Fruit fly (Drosophila melanogaster) whole organism, prepupa: ENCODE measurements around the gene CG4629.

Experiments
- CG10631 ChIP-seq: fragments of 200-800 bp; sonication (Bioruptor generic); optimal IDR thresholded peaks from 2 replicates; lab custom pipeline; 2016; ENCODE audit warnings: missing biosample characterization, missing genetic modification characterization
- CG10669 ChIP-seq: fragments of 200-800 bp; sonication (Bioruptor generic); optimal IDR thresholded peaks from 3 replicates; lab custom pipeline; 2018; ENCODE audit warnings: missing biosample characterization, mild to moderate bottlenecking, missing genetic modification characterization, moderate library complexity
- CG11762 ChIP-seq: fragments of 200-800 bp; sonication (Bioruptor generic); optimal IDR thresholded peaks from 3 replicates; lab custom pipeline; 2016; ENCODE audit warnings: missing biosample characterization, missing genetic modification characterization; ENCODE audit not compliant: insufficient read depth
- CG11902 ChIP-seq: fragments of 200-800 bp; sonication (Bioruptor generic); optimal IDR thresholded peaks from 3 replicates; lab custom pipeline; 2016; ENCODE audit warnings: missing biosample characterization, missing genetic modification characterization
- CG15336 ChIP-seq: fragments of 200-800 bp; sonication (Bioruptor generic); IDR thresholded peaks from 2 replicates; pipeline ENCODE4 v1.3.6; 2022; ENCODE audit warnings: missing biosample characterization, missing genetic modification characterization
- CG3032 ChIP-seq: fragments of 200-800 bp; optimal IDR thresholded peaks from 2 replicates; lab custom pipeline; 2019; ENCODE audit warnings: missing biosample characterization, mild to moderate bottlenecking, missing genetic modification characterization, moderate library complexity
- CG31627 ChIP-seq: fragments of 200-800 bp; sonication (Bioruptor generic); optimal IDR thresholded peaks from 3 replicates; lab custom pipeline; 2016; ENCODE audit warnings: missing biosample characterization, missing genetic modification characterization
- CG3919 ChIP-seq: fragments of 200-800 bp; sonication (Bioruptor generic); optimal IDR thresholded peaks from 3 replicates; lab custom pipeline; 2016; ENCODE audit warnings: missing biosample characterization, missing genetic modification characterization
- CG4318 ChIP-seq: fragments of 200-800 bp; sonication (Bioruptor generic); optimal IDR thresholded peaks from 3 replicates; lab custom pipeline; 2017; ENCODE audit warnings: missing biosample characterization, mild to moderate bottlenecking, missing genetic modification characterization
- CG6792 ChIP-seq: fragments of 200-800 bp; sonication (Bioruptor generic); optimal IDR thresholded peaks from 3 replicates; lab custom pipeline; 2016; ENCODE audit warnings: missing biosample characterization, missing genetic modification characterization
- CG8319 ChIP-seq: fragments of 200-800 bp; sonication (Bioruptor generic); optimal IDR thresholded peaks from 3 replicates; lab custom pipeline; 2016; ENCODE audit warnings: missing biosample characterization, missing genetic modification characterization
- CG8632 ChIP-seq: fragments of 200-800 bp; sonication (Bioruptor generic); optimal IDR thresholded peaks from 3 replicates; lab custom pipeline; 2016; ENCODE audit warnings: missing biosample characterization, missing genetic modification characterization
- Eip75B ChIP-seq: fragments of 200-800 bp; sonication (Bioruptor generic); optimal IDR thresholded peaks from 3 replicates; lab custom pipeline; 2016; ENCODE audit warnings: missing biosample characterization, missing genetic modification characterization
- Eip78C ChIP-seq: fragments of 200-800 bp; sonication (Bioruptor generic); peaks from one replicate; lab custom pipeline; 2016; ENCODE audit warnings: missing biosample characterization, missing genetic modification characterization
- Ets21C ChIP-seq: fragments of 200-800 bp; sonication (Bioruptor generic); optimal IDR thresholded peaks from 3 replicates; lab custom pipeline; 2016; ENCODE audit warnings: missing biosample characterization, missing genetic modification characterization
- Ets96B ChIP-seq: fragments of 200-800 bp; optimal IDR thresholded peaks from 2 replicates; lab custom pipeline; 2019; ENCODE audit warnings: missing biosample characterization, mild to moderate bottlenecking, missing genetic modification characterization, moderate library complexity
- Hr38 ChIP-seq: sonication (Bioruptor generic); optimal IDR thresholded peaks from 2 replicates; lab custom pipeline; 2016; ENCODE audit warnings: missing biosample characterization, missing genetic modification characterization
- Hr39 ChIP-seq: fragments of 200-800 bp; sonication (Bioruptor generic); optimal IDR thresholded peaks from 2 replicates; lab custom pipeline; 2016; ENCODE audit warnings: missing biosample characterization, missing genetic modification characterization
- OdsH ChIP-seq: fragments of 200-800 bp; sonication (Bioruptor generic); optimal IDR thresholded peaks from 3 replicates; lab custom pipeline; 2016; ENCODE audit warnings: missing biosample characterization, missing genetic modification characterization
- Sox102F ChIP-seq: fragments of 200-800 bp; sonication (Bioruptor generic); optimal IDR thresholded peaks from 2 replicates; lab custom pipeline; 2016; ENCODE audit warnings: missing biosample characterization, mild to moderate bottlenecking, missing genetic modification characterization
- Sox14 ChIP-seq: fragments of 200-800 bp; sonication (Bioruptor generic); optimal IDR thresholded peaks from 3 replicates; lab custom pipeline; 2016; ENCODE audit warnings: missing biosample characterization, missing genetic modification characterization
- acj6 ChIP-seq: fragments of 200-800 bp; sonication (Bioruptor generic); optimal IDR thresholded peaks from 3 replicates; lab custom pipeline; 2016; ENCODE audit warnings: missing biosample characterization, missing genetic modification characterization
- cyc ChIP-seq: fragments of 200-800 bp; sonication (Bioruptor generic); optimal IDR thresholded peaks from 3 replicates; lab custom pipeline; 2016; ENCODE audit warnings: missing biosample characterization, missing genetic modification characterization
- dac ChIP-seq: fragments of 200-800 bp; sonication (Bioruptor generic); optimal IDR thresholded peaks from 2 replicates; lab custom pipeline; 2017; ENCODE audit warnings: missing biosample characterization, mild to moderate bottlenecking, missing genetic modification characterization
- eg ChIP-seq: fragments of 200-800 bp; sonication (Bioruptor generic); IDR thresholded peaks from 3 replicates; pipeline ENCODE4 v1.3.6; 2022; ENCODE audit warnings: missing biosample characterization, missing genetic modification characterization
- esn ChIP-seq: fragments of 200-800 bp; sonication (Bioruptor generic); optimal IDR thresholded peaks from 2 replicates; lab custom pipeline; 2016; ENCODE audit warnings: missing biosample characterization, mild to moderate bottlenecking, missing genetic modification characterization, moderate library complexity
- fd59A ChIP-seq: fragments of 200-800 bp; sonication (Bioruptor generic); optimal IDR thresholded peaks from 2 replicates; lab custom pipeline; 2017; ENCODE audit warnings: missing biosample characterization, mild to moderate bottlenecking, missing genetic modification characterization, missing genetic modification reagents
- fd85E ChIP-seq: fragments of 200-800 bp; sonication (Bioruptor generic); optimal IDR thresholded peaks from 3 replicates; lab custom pipeline; 2016; ENCODE audit warnings: missing biosample characterization, missing genetic modification characterization
- fkh ChIP-seq: fragments of 200-800 bp; sonication (Bioruptor generic); optimal IDR thresholded peaks from 3 replicates; lab custom pipeline; 2017; ENCODE audit warnings: missing biosample characterization, mild to moderate bottlenecking, missing genetic modification characterization, moderate library complexity
- lz ChIP-seq: fragments of 200-800 bp; sonication (Bioruptor generic); optimal IDR thresholded peaks from 3 replicates; lab custom pipeline; 2016; ENCODE audit warnings: missing biosample characterization, missing genetic modification characterization
- net ChIP-seq: fragments of 200-800 bp; sonication (Bioruptor generic); optimal IDR thresholded peaks from 3 replicates; lab custom pipeline; 2016; ENCODE audit warnings: missing biosample characterization, missing genetic modification characterization
- salr ChIP-seq, 2 experiments: fragments of 200-800 bp; sonication (Bioruptor generic); optimal IDR thresholded peaks; 3 replicates each; lab custom pipeline; 2016 to 2018; ENCODE audit warnings: missing biosample characterization in 2 of 2, missing genetic modification characterization in 2 of 2, mild to moderate bottlenecking in 1 of 2
- spab ChIP-seq: fragments of 200-800 bp; sonication (Bioruptor generic); optimal IDR thresholded peaks from 2 replicates; lab custom pipeline; 2017; ENCODE audit warnings: missing biosample characterization, mild to moderate bottlenecking, missing genetic modification characterization, missing genetic modification reagents
- ss ChIP-seq, 2 experiments: fragments of 200-800 bp; sonication (Bioruptor generic); optimal IDR thresholded peaks; 2 replicates in 1 of 2; 3 replicates in 1 of 2; lab custom pipeline; 2017 to 2018; ENCODE audit warnings: mild to moderate bottlenecking in 2 of 2, missing biosample characterization in 2 of 2, missing genetic modification characterization in 2 of 2, moderate library complexity in 1 of 2
- svp ChIP-seq: fragments of 200-800 bp; sonication (Bioruptor generic); peaks from one replicate; lab custom pipeline; 2016; ENCODE audit warnings: missing biosample characterization, missing genetic modification characterization
- vri ChIP-seq: fragments of 200-800 bp; sonication (Bioruptor generic); optimal IDR thresholded peaks from 3 replicates; lab custom pipeline; 2016; ENCODE audit warnings: missing biosample characterization, mild to moderate bottlenecking, missing genetic modification characterization

Gene CG4629

dm6 chr2L:1108029-1108688 is 5.9 kb upstream of the CG4629 start, which contains the start of the genes PolrMT and CG14339:
TSS of gene PolrMT (minus strand) at chr2L:1108373.
TSS of gene CG14339 (plus strand) at chr2L:1108540.
- no peak for TF ChIP-seq lz (GFP tag; lab: Kevin White, UChicago)
- no peak for TF ChIP-seq ss (GFP tag; optimal IDR thresholded peaks at IDR 0.05; lab: Kevin White, UChicago)
- TF ChIP-seq svp (GFP tag; lab: Kevin White, UChicago): no peak
- TF ChIP-seq Ets21C (GFP tag; lab: Kevin White, UChicago): no peak
- no peak for TF ChIP-seq CG10631 (GFP tag; lab: Kevin White, UChicago)
- TF ChIP-seq CG4318: no peak
- no peak for TF ChIP-seq CG11902 (GFP tag; lab: Kevin White, UChicago)
- no peak for TF ChIP-seq CG8319 (GFP tag; lab: Kevin White, UChicago)
- TF ChIP-seq Ets96B (tag; lab: Kevin White, UChicago): no peak
- no peak for TF ChIP-seq OdsH (GFP tag; lab: Kevin White, UChicago)
- TF ChIP-seq fd85E (GFP tag; lab: Kevin White, UChicago): no peak
- peak; percentile 13 for TF ChIP-seq CG31627 (GFP tag; lab: Kevin White, UChicago)
- TF ChIP-seq Hr39 (GFP tag; lab: Kevin White, UChicago): peak; percentile 0
- peak; percentile 64 for TF ChIP-seq fkh (GFP tag; lab: Kevin White, UChicago)
- TF ChIP-seq vri: peak; percentile 85
- TF ChIP-seq CG10669 (GFP tag; lab: Kevin White, UChicago): no peak
- no peak for TF ChIP-seq cyc
- TF ChIP-seq CG6792 (GFP tag; lab: Kevin White, UChicago): no peak
- no peak for TF ChIP-seq Hr38
- no peak for TF ChIP-seq CG3919 (GFP tag; lab: Kevin White, UChicago)
- peak; percentile 47 for TF ChIP-seq esn (GFP tag; lab: Kevin White, UChicago)
- TF ChIP-seq CG8632 (GFP tag; lab: Kevin White, UChicago): no peak
- no peak for TF ChIP-seq CG15336 (GFP tag; lab: Robert Waterston, UW)
- TF ChIP-seq spab: no peak
- TF ChIP-seq Eip78C (GFP tag; lab: Kevin White, UChicago): no peak
- no peak for TF ChIP-seq Sox102F (GFP tag; lab: Kevin White, UChicago)
- no peak for TF ChIP-seq Eip75B (GFP tag; lab: Kevin White, UChicago)
- no peak for TF ChIP-seq net (GFP tag; lab: Kevin White, UChicago)
- no peak for TF ChIP-seq dac (GFP tag; lab: Kevin White, UChicago)
- TF ChIP-seq acj6 (GFP tag; lab: Kevin White, UChicago): no peak
- TF ChIP-seq CG11762 (GFP tag; lab: Kevin White, UChicago): no peak
- TF ChIP-seq CG3032 (tag; lab: Kevin White, UChicago): peak; percentile 1
- TF ChIP-seq fd59A: no peak
- TF ChIP-seq eg (GFP tag; lab: Robert Waterston, UW): no peak
- TF ChIP-seq Sox14: no peak

dm6 chr2L:1095450-1095849 is 6.9 kb downstream of the CG4629 start:
- TF ChIP-seq svp (GFP tag; lab: Kevin White, UChicago) (peak; percentile 97), salr (GFP tag; optimal IDR thresholded peaks at IDR 0.05; lab: Kevin White, UChicago) (no peak)
- TF ChIP-seq, all 60 proteins: peak for 1

dm6 chr2L:1094724-1095123 is 7.6 kb downstream of the CG4629 start:
- TF ChIP-seq CG10631 (GFP tag; lab: Kevin White, UChicago) (no peak), ss (GFP tag; optimal IDR thresholded peaks at IDR 0.05; lab: Kevin White, UChicago) (peak in 1 of 2 experiments; percentile 26), fkh (GFP tag; lab: Kevin White, UChicago) (peak; percentile 88), CG4318 (no peak), svp (GFP tag; lab: Kevin White, UChicago) (peak; percentile 69), Eip78C (GFP tag; lab: Kevin White, UChicago) (peak; percentile 6)
